Worm (Caenorhabditis elegans) whole organism, L1 larva: ENCODE results near the gene F20G2.6.

Experiments used
- ama-1 ChIP-seq: fragments of 150-350 bp; optimal IDR thresholded peaks from 2 replicates; lab custom pipeline; 2014
- ces-1 ChIP-seq: fragments of 150-350 bp; optimal IDR thresholded peaks from 2 replicates; lab custom pipeline; 2014; ENCODE audit warnings: missing biosample characterization, missing genetic modification reagents, missing genetic modification characterization
- ets-5 ChIP-seq: fragments of 200-800 bp; sonication (Bioruptor generic); IDR thresholded peaks from 2 replicates; pipeline ENCODE4 v1.3.6; 2022; ENCODE audit warnings: missing genetic modification characterization, missing compliant biosample characterization
- lin-13 ChIP-seq: fragments of 150-350 bp; optimal IDR thresholded peaks from 2 replicates; lab custom pipeline; 2014; ENCODE audit warnings: missing biosample characterization, missing genetic modification reagents, missing genetic modification characterization
- lin-14 ChIP-seq: fragments of 200-800 bp; sonication (Bioruptor generic); optimal IDR thresholded peaks from 2 replicates; lab custom pipeline; 2018; ENCODE audit warnings: mild to moderate bottlenecking, missing genetic modification characterization, moderate library complexity, missing compliant biosample characterization
- lsy-2 ChIP-seq, 2 experiments: fragments of 150-350 bp; optimal IDR thresholded peaks; 2 replicates each; lab custom pipeline; 2014; ENCODE audit warnings: missing biosample characterization in 2 of 2, missing genetic modification characterization in 2 of 2
- nhr-28 ChIP-seq: fragments of 150-350 bp; optimal IDR thresholded peaks from 2 replicates; lab custom pipeline; 2014; ENCODE audit warnings: missing biosample characterization, missing genetic modification characterization
- pax-3 ChIP-seq: fragments of 200-800 bp; sonication (Bioruptor generic); optimal IDR thresholded peaks from 2 replicates; lab custom pipeline; 2018; ENCODE audit warnings: mild to moderate bottlenecking, missing genetic modification characterization, moderate library complexity, missing compliant biosample characterization
- snpc-4 ChIP-seq: fragments of 150-350 bp; optimal IDR thresholded peaks from 2 replicates; lab custom pipeline; 2014; ENCODE audit warnings: missing biosample characterization, missing genetic modification characterization
- sup-37 ChIP-seq: fragments of 200-800 bp; sonication (Bioruptor generic); optimal IDR thresholded peaks from 2 replicates; lab custom pipeline; 2018; ENCODE audit warnings: mild to moderate bottlenecking, missing genetic modification characterization, missing compliant biosample characterization
- unc-62 ChIP-seq: fragments of 150-350 bp; optimal IDR thresholded peaks from 2 replicates; lab custom pipeline; 2014; ENCODE audit warnings: missing biosample characterization, missing genetic modification reagents, missing genetic modification characterization
- unc-98 ChIP-seq: fragments of 200-800 bp; sonication (Bioruptor generic); IDR thresholded peaks from 2 replicates; pipeline ENCODE4 v1.3.6; 2022; ENCODE audit warnings: missing genetic modification characterization, missing compliant biosample characterization
- ztf-11 ChIP-seq, 2 experiments: sonication (generic microtip); optimal IDR thresholded peaks; 2 replicates each; lab custom pipeline; 2016 to 2017; ENCODE audit warnings: missing genetic modification characterization in 2 of 2, missing biosample characterization in 1 of 2, missing compliant biosample characterization in 1 of 2

DNA sequence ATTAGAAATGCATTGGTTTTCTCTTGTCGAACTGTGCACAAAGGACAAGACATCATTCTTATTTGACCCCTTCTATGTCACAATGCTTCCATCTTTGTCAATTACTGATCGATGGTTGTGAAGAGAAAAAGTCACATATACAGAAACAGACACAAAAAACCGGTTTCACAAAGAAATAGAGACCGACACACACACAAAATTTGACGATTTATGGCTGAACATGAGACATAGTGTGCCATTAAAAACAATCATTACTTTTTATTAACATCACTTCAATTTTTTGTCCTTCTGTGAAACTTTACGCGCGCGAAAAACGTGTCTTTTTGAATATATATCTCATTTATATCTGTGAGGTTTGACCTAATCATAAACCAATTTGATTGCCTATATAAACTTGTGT lies 27.7 kb downstream of the F20G2.6 start:
- no peak for TF ChIP-seq unc-62 (GFP tag; lab: Kevin White, UChicago)
- peak in 1 of 2 experiments; percentile 25 for TF ChIP-seq ztf-11 (tag; optimal IDR thresholded peaks at IDR 0.05; lab: Kevin White, UChicago)
- no peak for TF ChIP-seq sup-37 (GFP tag; lab: Kevin White, UChicago)
- no peak for TF ChIP-seq nhr-28 (tag; lab: Kevin White, UChicago)
- TF ChIP-seq ets-5 (GFP tag; lab: Robert Waterston, UW), result no peak
- no peak for TF ChIP-seq ces-1 (GFP tag; lab: Kevin White, UChicago)
- no peak for TF ChIP-seq ama-1 (lab: Kevin White, UChicago)
- TF ChIP-seq lin-13 (GFP tag; lab: Kevin White, UChicago), result no peak
- no peak for TF ChIP-seq snpc-4 (tag; lab: Kevin White, UChicago)
- TF ChIP-seq lin-14 (GFP tag; lab: Kevin White, UChicago), result peak; percentile 82
- TF ChIP-seq unc-98 (GFP tag; lab: Robert Waterston, UW), result no peak
- TF ChIP-seq lsy-2 (tag; optimal IDR thresholded peaks at IDR 0.05; lab: Kevin White, UChicago), result peak in 1 of 2 experiments; percentile 58
- no peak for TF ChIP-seq pax-3
